Fruit fly (Drosophila melanogaster) whole organism, embryonic: Measurements from ENCODE around the gene CG15719.

Experiments used
- Asciz ChIP-seq: fragments of 200-800 bp; sonication (Bioruptor generic); optimal IDR thresholded peaks from 2 replicates; lab custom pipeline; 2017; ENCODE audit warnings: missing biosample characterization, mild to moderate bottlenecking, missing genetic modification characterization, missing genetic modification reagents
- CG34422 ChIP-seq: fragments of 200-800 bp; sonication (Bioruptor generic); IDR thresholded peaks from 3 replicates; pipeline ENCODE4 v1.3.6; 2022; ENCODE audit warnings: missing biosample characterization, missing genetic modification characterization
- CG8478 ChIP-seq: fragments of >200 bp; optimal IDR thresholded peaks from 2 replicates; lab custom pipeline; 2018
- Sry-β ChIP-seq: fragments of 200-800 bp; sonication (Bioruptor generic); optimal IDR thresholded peaks from 2 replicates; lab custom pipeline; 2018; ENCODE audit warnings: missing biosample characterization, mild to moderate bottlenecking, missing genetic modification characterization, moderate library complexity
- tap ChIP-seq: fragments of 200-800 bp; optimal IDR thresholded peaks from 3 replicates; lab custom pipeline; 2019; ENCODE audit warnings: missing biosample characterization, mild to moderate bottlenecking, missing genetic modification characterization, moderate library complexity

DNA sequence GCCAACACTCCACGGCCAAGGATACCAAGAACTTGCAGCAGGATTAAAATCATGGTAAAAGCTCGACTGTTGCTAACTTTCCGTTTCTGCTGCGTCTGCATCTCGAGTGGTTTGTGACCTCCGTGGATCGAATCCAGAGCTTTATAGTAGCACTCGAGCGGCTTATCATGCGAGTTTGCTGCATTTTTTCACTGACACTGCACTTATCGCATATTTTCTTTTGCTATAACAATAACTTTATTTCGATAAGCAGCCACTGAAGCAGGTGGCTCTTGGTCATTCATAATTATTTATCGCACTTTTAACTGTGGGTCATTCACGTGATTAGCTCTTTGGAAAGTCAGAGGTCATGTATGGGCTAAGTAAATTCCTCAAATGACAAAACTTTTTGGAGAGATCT is 28.5 kb downstream of the CG15719 start, which contains the start of gene CG12716:
- TF ChIP-seq Asciz (GFP tag; lab: Kevin White, UChicago) (no peak), CG34422 (GFP tag; lab: Robert Waterston, UW) (no peak), CG8478 (lab: Kevin White, UChicago) (no peak), Sry-β (GFP tag; lab: Kevin White, UChicago) (no peak), tap (no peak)
